Worm (Caenorhabditis elegans) whole organism, young adult: Measurements from ENCODE around the gene grl-11.

ENCODE experiments used
- D2030.7 ChIP-seq: fragments of 200-800 bp; sonication (Bioruptor generic); IDR thresholded peaks from 2 replicates; pipeline ENCODE4 v1.3.6; 2022; ENCODE audit warnings: missing genetic modification reagents, missing genetic modification characterization, missing compliant biosample characterization
- F10E7.11 ChIP-seq: sonication (generic microtip); optimal IDR thresholded peaks from 2 replicates; lab custom pipeline; 2017; ENCODE audit warnings: mild to moderate bottlenecking, missing genetic modification characterization, moderate library complexity, missing compliant biosample characterization
- F39B2.1 ChIP-seq: fragments of 200-800 bp; sonication (Bioruptor generic); IDR thresholded peaks from 2 replicates; pipeline ENCODE4 v1.3.6; 2022; ENCODE audit warnings: missing genetic modification reagents, missing genetic modification characterization, missing compliant biosample characterization
- ama-1 ChIP-seq, 3 experiments: fragments of 150-350 bp in 1 of 3; sonication (generic microtip) in 2 of 3; optimal IDR thresholded peaks; 2 replicates each; lab custom pipeline; 2014 to 2018; ENCODE audit warnings: missing biosample characterization in 2 of 3, missing genetic modification characterization in 2 of 3, missing genetic modification reagents in 2 of 3
- attf-6 ChIP-seq: fragments of 200-800 bp; sonication (Bioruptor generic); IDR thresholded peaks from 2 replicates; pipeline ENCODE4 v1.3.6; 2022; ENCODE audit warnings: missing genetic modification reagents, missing genetic modification characterization, missing compliant biosample characterization
- ceh-27 ChIP-seq: fragments of 200-800 bp; sonication (Bioruptor generic); optimal IDR thresholded peaks from 2 replicates; lab custom pipeline; 2018; ENCODE audit warnings: mild to moderate bottlenecking, missing genetic modification characterization, moderate library complexity, missing compliant biosample characterization
- ets-4 ChIP-seq: fragments of 200-800 bp; sonication (Bioruptor generic); optimal IDR thresholded peaks from 2 replicates; lab custom pipeline; 2018; ENCODE audit warnings: mild to moderate bottlenecking, missing genetic modification characterization, missing compliant biosample characterization
- hlh-12 ChIP-seq: sonication (generic microtip); optimal IDR thresholded peaks from 2 replicates; lab custom pipeline; 2016; ENCODE audit warnings: missing genetic modification characterization, missing compliant biosample characterization
- sptf-2 ChIP-seq: fragments of 200-800 bp; sonication (Bioruptor generic); optimal IDR thresholded peaks from 2 replicates; lab custom pipeline; 2018; ENCODE audit warnings: mild to moderate bottlenecking, missing genetic modification characterization, missing compliant biosample characterization
- unc-130 ChIP-seq: sonication (generic microtip); optimal IDR thresholded peaks from 2 replicates; lab custom pipeline; 2016; ENCODE audit warnings: missing genetic modification reagents, missing genetic modification characterization, missing compliant biosample characterization

- TF ChIP-seq D2030.7 (GFP tag; lab: Robert Waterston, UW) (no peak), ama-1 (optimal IDR thresholded peaks at IDR 0.05; lab: Kevin White, UChicago) (no peak), ama-1 (GFP tag; optimal IDR thresholded peaks at IDR 0.05; lab: Kevin White, UChicago) (no peak), attf-6 (no peak), ets-4 (no peak), unc-130 (GFP tag; lab: Kevin White, UChicago) (no peak), hlh-12 (tag; lab: Kevin White, UChicago) (no peak), ceh-27 (no peak), F10E7.11 (tag; lab: Kevin White, UChicago) (no peak), F39B2.1 (GFP tag; lab: Robert Waterston, UW) (no peak), sptf-2 (GFP tag; lab: Kevin White, UChicago) (no peak)
These were observed 35.6 kb upstream of the grl-11 start, which contains the start of gene nhl-1 for ce11 chrIII:9153809-9154208.
